Worm (Caenorhabditis elegans): ENCODE measurements around the gene C16C8.12.

Gene C16C8.12

DNA sequence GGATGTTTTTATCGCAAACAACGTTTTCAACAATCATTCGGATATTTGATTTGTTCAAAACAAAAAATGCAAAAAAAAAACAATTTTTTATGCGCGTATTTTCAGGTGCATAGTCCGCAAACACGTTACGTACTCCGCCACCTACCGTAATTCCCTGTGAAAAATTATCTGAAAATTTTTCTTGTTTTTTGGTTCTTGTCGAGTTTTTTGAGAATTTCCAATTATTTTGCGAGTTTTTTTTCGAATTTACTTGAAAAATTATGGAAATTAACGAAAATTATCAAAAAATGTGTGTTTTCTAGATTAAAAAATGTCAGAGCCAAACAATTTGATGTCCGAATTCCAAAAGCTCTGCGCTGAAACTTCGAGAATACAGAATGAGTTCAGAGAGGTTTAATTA lies at the start of gene C16C8.12:
TSS of gene C16C8.12 (plus strand) at position 301 of the 400 bp plus-strand sequence.
- TF ChIP-seq zip-4 (GFP tag; optimal IDR thresholded peaks at IDR 0.05) (no peak), grh-1 (GFP tag; IDR thresholded peaks at IDR 0.05) (no peak), ceh-8 (GFP tag; optimal IDR thresholded peaks at IDR 0.05) (no peak), pax-3 (tag; optimal IDR thresholded peaks at IDR 0.05) (no peak), ama-1 (optimal IDR thresholded peaks at IDR 0.05) (no peak), egl-27 (tag; optimal IDR thresholded peaks at IDR 0.05) (no peak), tlp-1 (tag; optimal IDR thresholded peaks at IDR 0.05) (no peak), mab-9 (GFP tag; IDR thresholded peaks at IDR 0.05) (no peak), ceh-90 (tag; optimal IDR thresholded peaks at IDR 0.05) (no peak), sox-4 (tag; optimal IDR thresholded peaks at IDR 0.05) (no peak), sup-37 (GFP tag; optimal IDR thresholded peaks at IDR 0.05) (no peak), ceh-88 (GFP tag; IDR thresholded peaks at IDR 0.05) (no peak), swsn-7 (tag; optimal IDR thresholded peaks at IDR 0.05) (no peak), ztf-11 (tag; optimal IDR thresholded peaks at IDR 0.05) (no peak), lin-15B (tag; optimal IDR thresholded peaks at IDR 0.05) (no peak), nhr-71 (tag; optimal IDR thresholded peaks at IDR 0.05) (no peak), mef-2 (tag; optimal IDR thresholded peaks at IDR 0.05) (no peak)

- TF ChIP-seq nhr-237 (tag; optimal IDR thresholded peaks at IDR 0.05) (no peak), lin-39 (tag; optimal IDR thresholded peaks at IDR 0.05) (no peak), nhr-47 (tag; optimal IDR thresholded peaks at IDR 0.05) (no peak), lir-3 (tag; optimal IDR thresholded peaks at IDR 0.05; ENCODE audit: poor library complexity) (no peak), efl-1 (optimal IDR thresholded peaks at IDR 0.05) (no peak), efl-1 (GFP tag; optimal IDR thresholded peaks at IDR 0.05 in 1 of 2) (peak in 1 of 2 experiments; percentile 79), blmp-1 (tag; optimal IDR thresholded peaks at IDR 0.05) (no peak), F16B12.6 (tag; optimal IDR thresholded peaks at IDR 0.05) (no peak), zip-4 (GFP tag; optimal IDR thresholded peaks at IDR 0.05) (no peak), tbx-2 (tag; optimal IDR thresholded peaks at IDR 0.05) (no peak)
Measured at ce11 chrII:3402854-3403253, 49.7 kb upstream of the C16C8.12 start, which contains the start of gene nep-10. Gene nep-10 (minus strand): TSS chrII:3402954.

- TF ChIP-seq elt-2 (tag; optimal IDR thresholded peaks at IDR 0.05) (no peak), hlh-17 (GFP tag; optimal IDR thresholded peaks at IDR 0.05; ENCODE audit: borderline replicate concordance) (no peak), ces-1 (GFP tag; optimal IDR thresholded peaks at IDR 0.05) (no peak), sup-37 (GFP tag; optimal IDR thresholded peaks at IDR 0.05) (no peak), nhr-11 (tag; optimal IDR thresholded peaks at IDR 0.05) (no peak), sox-4 (tag; optimal IDR thresholded peaks at IDR 0.05) (no peak), swsn-7 (tag; optimal IDR thresholded peaks at IDR 0.05) (no peak), isw-1 (GFP tag; IDR thresholded peaks at IDR 0.05) (no peak), blmp-1 (tag; optimal IDR thresholded peaks at IDR 0.05) (no peak), nhr-77 (tag; optimal IDR thresholded peaks at IDR 0.05) (no peak)
Measured at ce11 chrII:3403535-3403934, 49.0 kb upstream of the C16C8.12 start, which contains the start of gene nep-8. Gene nep-8 (plus strand): TSS chrII:3403835.

DNA sequence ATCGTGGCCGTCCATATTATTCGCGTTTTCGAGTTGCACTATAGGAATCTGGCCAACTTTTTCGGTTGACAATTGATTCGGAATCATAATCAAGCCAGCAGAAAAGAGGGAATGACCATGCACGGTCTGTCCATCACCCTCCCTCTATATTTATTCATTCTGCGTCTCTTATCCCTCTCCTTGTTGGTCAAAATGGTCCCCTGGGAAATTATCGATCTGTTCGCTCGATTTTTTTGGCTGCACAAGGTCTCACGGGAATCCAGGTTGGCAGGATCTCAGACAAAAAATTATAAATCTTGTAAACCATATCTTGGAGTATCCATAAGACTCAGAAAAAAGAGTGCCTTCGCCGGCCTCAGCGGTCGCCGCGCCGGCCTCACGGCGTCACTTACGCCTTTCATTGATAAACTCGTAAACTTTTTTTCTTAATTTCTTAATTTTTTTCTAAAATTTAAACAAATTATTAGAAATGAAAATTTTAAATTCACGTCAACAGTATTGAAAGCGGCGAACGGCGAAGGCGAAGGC lies 38.1 kb upstream of the C16C8.12 start, which contains the start of the genes F18A12.7 and F18A12.2:
TSS of gene F18A12.7 (minus strand) at position 101 of the 528 bp plus-strand sequence.
TSS of gene F18A12.2 (plus strand) at position 478 of the 528 bp plus-strand sequence.
- no peak for TF ChIP-seq unc-86 (tag; optimal IDR thresholded peaks at IDR 0.05)
- TF ChIP-seq zag-1 (tag; optimal IDR thresholded peaks at IDR 0.05) = no peak
- TF ChIP-seq nhr-77 (tag; optimal IDR thresholded peaks at IDR 0.05) = no peak
- TF ChIP-seq isw-1 (GFP tag; IDR thresholded peaks at IDR 0.05) = no peak
- TF ChIP-seq nhr-12 (tag; optimal IDR thresholded peaks at IDR 0.05) = no peak
- no peak for TF ChIP-seq aly-2 (tag; optimal IDR thresholded peaks at IDR 0.05)
- no peak for TF ChIP-seq hlh-4 (tag; optimal IDR thresholded peaks at IDR 0.05)
- no peak for TF ChIP-seq ces-1 (GFP tag; optimal IDR thresholded peaks at IDR 0.05)
- no peak for TF ChIP-seq ets-5 (GFP tag; IDR thresholded peaks at IDR 0.05)
- no peak for TF ChIP-seq unc-130 (tag; optimal IDR thresholded peaks at IDR 0.05)
- TF ChIP-seq lin-39 (tag; optimal IDR thresholded peaks at IDR 0.05) = no peak
- TF ChIP-seq blmp-1 (tag; optimal IDR thresholded peaks at IDR 0.05) = no peak
- no peak for TF ChIP-seq sptf-1 (tag; optimal IDR thresholded peaks at IDR 0.05)
- TF ChIP-seq elt-3 (tag; optimal IDR thresholded peaks at IDR 0.05) = no peak
- TF ChIP-seq nhr-237 (tag; optimal IDR thresholded peaks at IDR 0.05) = no peak
- TF ChIP-seq fkh-4 (tag; optimal IDR thresholded peaks at IDR 0.05; ENCODE audit: borderline replicate concordance) = no peak
